Worm (Caenorhabditis elegans) whole organism, L3 larva: ENCODE data around the gene ets-7.

Experiments
- R02D3.7 ChIP-seq: fragments of 150-350 bp; optimal IDR thresholded peaks from 2 replicates; lab custom pipeline; 2014; ENCODE audit warnings: missing biosample characterization, missing genetic modification characterization
- ZK546.5 ChIP-seq: sonication (generic microtip); optimal IDR thresholded peaks from 2 replicates; lab custom pipeline; 2017; ENCODE audit warnings: missing biosample characterization, missing genetic modification characterization
- aly-2 ChIP-seq: fragments of 150-350 bp; optimal IDR thresholded peaks from 2 replicates; lab custom pipeline; 2014; ENCODE audit warnings: missing biosample characterization, missing genetic modification characterization
- ama-1 ChIP-seq: fragments of 150-350 bp; optimal IDR thresholded peaks from 2 replicates; lab custom pipeline; 2018
- ceh-16 ChIP-seq: sonication (generic microtip); optimal IDR thresholded peaks from 2 replicates; lab custom pipeline; 2017; ENCODE audit warnings: missing biosample characterization, missing genetic modification characterization
- ceh-28 ChIP-seq: fragments of 150-350 bp; optimal IDR thresholded peaks from 2 replicates; lab custom pipeline; 2014; ENCODE audit warnings: missing biosample characterization, missing genetic modification reagents, missing genetic modification characterization
- ceh-9 ChIP-seq: sonication (generic microtip); optimal IDR thresholded peaks from 2 replicates; lab custom pipeline; 2018; ENCODE audit warnings: missing biosample characterization, missing genetic modification characterization
- daf-12 ChIP-seq: fragments of 150-350 bp; optimal IDR thresholded peaks from 2 replicates; lab custom pipeline; 2014; ENCODE audit warnings: missing biosample characterization, missing genetic modification reagents, missing genetic modification characterization
- egl-27 ChIP-seq: sonication (generic microtip); optimal IDR thresholded peaks from 4 replicates; lab custom pipeline; 2017; ENCODE audit warnings: missing biosample characterization, missing genetic modification reagents, missing genetic modification characterization
- egl-5 ChIP-seq: fragments of 150-350 bp; optimal IDR thresholded peaks from 2 replicates; lab custom pipeline; 2017; ENCODE audit warnings: missing biosample characterization, missing genetic modification reagents, missing genetic modification characterization, inconsistent platforms
- elt-1 ChIP-seq: fragments of 150-350 bp; optimal IDR thresholded peaks from 2 replicates; lab custom pipeline; 2014; ENCODE audit warnings: missing biosample characterization, missing genetic modification characterization
- elt-2 ChIP-seq: sonication (generic microtip); optimal IDR thresholded peaks from 2 replicates; lab custom pipeline; 2016; ENCODE audit warnings: missing genetic modification reagents, mild to moderate bottlenecking, missing genetic modification characterization, missing compliant biosample characterization
- elt-3 ChIP-seq, 3 experiments: fragments of 150-350 bp in 1 of 3; sonication (generic microtip) in 2 of 3; optimal IDR thresholded peaks; 2 replicates in 2 of 3; 4 replicates in 1 of 3; lab custom pipeline; 2014 to 2017; ENCODE audit warnings: missing biosample characterization in 3 of 3, missing genetic modification characterization in 3 of 3
- eor-1 ChIP-seq, 2 experiments: fragments of 150-350 bp; optimal IDR thresholded peaks; 2 replicates each; lab custom pipeline; 2014 to 2018; ENCODE audit warnings: missing biosample characterization in 2 of 2, missing genetic modification characterization in 2 of 2
- fkh-2 ChIP-seq: fragments of 150-350 bp; optimal IDR thresholded peaks from 2 replicates; lab custom pipeline; 2014; ENCODE audit warnings: missing biosample characterization, missing genetic modification reagents, missing genetic modification characterization
- fos-1 ChIP-seq: fragments of 150-350 bp; optimal IDR thresholded peaks from 2 replicates; lab custom pipeline; 2014; ENCODE audit warnings: missing biosample characterization, missing genetic modification characterization
- hmg-11 ChIP-seq: sonication (generic microtip); optimal IDR thresholded peaks from 2 replicates; lab custom pipeline; 2016; ENCODE audit warnings: missing genetic modification characterization, missing compliant biosample characterization
- jun-1 ChIP-seq: fragments of 150-350 bp; optimal IDR thresholded peaks from 2 replicates; lab custom pipeline; 2014; ENCODE audit warnings: missing biosample characterization, missing genetic modification reagents, missing genetic modification characterization
- lin-15B ChIP-seq: fragments of 150-350 bp; optimal IDR thresholded peaks from 2 replicates; lab custom pipeline; 2014; ENCODE audit warnings: missing biosample characterization, missing genetic modification characterization
- mdl-1 ChIP-seq: fragments of 150-350 bp; optimal IDR thresholded peaks from 2 replicates; lab custom pipeline; 2014; ENCODE audit warnings: missing biosample characterization, missing genetic modification characterization
- mml-1 ChIP-seq: fragments of 150-350 bp; sonication (generic microtip); optimal IDR thresholded peaks from 3 replicates; lab custom pipeline; 2014; ENCODE audit warnings: missing biosample characterization, missing genetic modification characterization
- nhr-12 ChIP-seq: fragments of 150-350 bp; optimal IDR thresholded peaks from 2 replicates; lab custom pipeline; 2014; ENCODE audit warnings: missing biosample characterization, missing genetic modification characterization
- nhr-23 ChIP-seq: fragments of 150-350 bp; optimal IDR thresholded peaks from 2 replicates; lab custom pipeline; 2014; ENCODE audit warnings: missing biosample characterization, missing genetic modification reagents, missing genetic modification characterization
- nhr-237 ChIP-seq: fragments of 150-350 bp; optimal IDR thresholded peaks from 2 replicates; lab custom pipeline; 2014; ENCODE audit warnings: missing biosample characterization, missing genetic modification characterization
- nhr-25 ChIP-seq: sonication (generic microtip); optimal IDR thresholded peaks from 2 replicates; lab custom pipeline; 2017; ENCODE audit warnings: missing biosample characterization, missing genetic modification characterization
- nhr-28 ChIP-seq: fragments of 150-350 bp; optimal IDR thresholded peaks from 2 replicates; lab custom pipeline; 2014; ENCODE audit warnings: missing biosample characterization, missing genetic modification characterization
- nhr-43 ChIP-seq: sonication (generic microtip); optimal IDR thresholded peaks from 2 replicates; lab custom pipeline; 2016; ENCODE audit warnings: mild to moderate bottlenecking, missing genetic modification characterization, missing compliant biosample characterization; ENCODE audit not compliant: poor library complexity, severe bottlenecking
- nhr-67 ChIP-seq: fragments of 150-350 bp; optimal IDR thresholded peaks from 2 replicates; lab custom pipeline; 2014; ENCODE audit warnings: missing biosample characterization, missing genetic modification characterization
- nhr-76 ChIP-seq: fragments of 150-350 bp; sonication (generic microtip); optimal IDR thresholded peaks from 5 replicates; lab custom pipeline; 2014; ENCODE audit warnings: missing biosample characterization, missing genetic modification characterization
- skn-1 ChIP-seq: fragments of 150-350 bp; optimal IDR thresholded peaks from 2 replicates; lab custom pipeline; 2014; ENCODE audit warnings: missing biosample characterization, missing genetic modification characterization
- tbx-2 ChIP-seq: sonication (generic microtip); optimal IDR thresholded peaks from 2 replicates; lab custom pipeline; 2016; ENCODE audit warnings: mild to moderate bottlenecking, missing genetic modification characterization, missing compliant biosample characterization
- unc-39 ChIP-seq: sonication (generic microtip); optimal IDR thresholded peaks from 4 replicates; lab custom pipeline; 2017; ENCODE audit warnings: missing biosample characterization, missing genetic modification characterization
- unc-62 ChIP-seq: fragments of 150-350 bp; sonication (generic microtip); optimal IDR thresholded peaks from 4 replicates; lab custom pipeline; 2014; ENCODE audit warnings: missing biosample characterization, missing genetic modification reagents, missing genetic modification characterization
- zag-1 ChIP-seq: fragments of 150-350 bp; optimal IDR thresholded peaks from 2 replicates; lab custom pipeline; 2014; ENCODE audit warnings: missing biosample characterization, missing genetic modification characterization
- ztf-11 ChIP-seq: fragments of 150-350 bp; optimal IDR thresholded peaks from 2 replicates; lab custom pipeline; 2014; ENCODE audit warnings: missing biosample characterization, missing genetic modification characterization

ets-7 gene

ce11 chrV:7543728-7544127, 14.9 kb downstream of the ets-7 start:
- TF ChIP-seq aly-2 (no peak), nhr-43 (tag; lab: Kevin White, UChicago) (peak; percentile 90), nhr-23 (peak; percentile 91)

- TF ChIP-seq nhr-67 (tag; lab: Kevin White, UChicago) (no peak), hmg-11 (no peak), elt-2 (tag; lab: Kevin White, UChicago) (no peak), egl-5 (tag; lab: Kevin White, UChicago) (no peak), egl-27 (tag; lab: Kevin White, UChicago) (no peak), skn-1 (tag; lab: Kevin White, UChicago) (no peak), nhr-28 (tag; lab: Kevin White, UChicago) (no peak), zag-1 (tag; lab: Kevin White, UChicago) (no peak), lin-15B (tag; lab: Kevin White, UChicago) (no peak), ceh-28 (tag; lab: Kevin White, UChicago) (no peak), unc-39 (tag; lab: Kevin White, UChicago) (no peak), nhr-25 (tag; lab: Kevin White, UChicago) (no peak), nhr-23 (no peak), R02D3.7 (tag; lab: Kevin White, UChicago) (no peak), mdl-1 (tag; lab: Kevin White, UChicago) (no peak), nhr-12 (tag; lab: Kevin White, UChicago) (no peak), fkh-2 (tag; lab: Kevin White, UChicago) (no peak), elt-1 (tag; lab: Kevin White, UChicago) (no peak)
These were observed 19.6 kb downstream of the ets-7 start, which contains the start of gene srh-268 for ce11 chrV:7539015-7539414. TSS of gene srh-268 (plus strand) at chrV:7539315.

DNA sequence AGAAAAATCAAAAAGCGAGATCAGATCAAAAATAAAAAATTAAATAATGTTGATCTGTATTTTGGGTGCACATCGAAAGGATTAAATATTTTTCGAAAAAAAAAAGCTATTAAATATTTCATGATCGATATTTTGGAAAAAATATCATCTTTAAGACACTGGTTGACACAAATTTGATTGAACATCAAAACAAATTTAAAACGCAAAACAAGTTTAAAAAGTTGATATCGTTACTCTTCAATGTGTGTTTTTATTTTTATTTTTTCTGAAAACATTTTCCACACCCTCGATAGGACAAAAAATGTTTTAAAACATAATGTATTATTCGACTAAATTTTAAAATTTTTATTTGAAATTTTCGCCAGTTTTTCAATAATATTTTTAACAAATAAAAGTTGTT, 20.6 kb downstream of the ets-7 start, which contains the start of gene C54F6.12:
Gene C54F6.12, minus strand, starts transcription at position 101 of the 400 bp plus-strand sequence.
- no peak for TF ChIP-seq ceh-16 (tag; lab: Kevin White, UChicago)
- TF ChIP-seq ceh-9 (tag; lab: Kevin White, UChicago): no peak
- TF ChIP-seq eor-1 (tag; optimal IDR thresholded peaks at IDR 0.05; lab: Kevin White, UChicago): no peak
- TF ChIP-seq jun-1: no peak
- no peak for TF ChIP-seq tbx-2 (tag; lab: Kevin White, UChicago)
- no peak for TF ChIP-seq fos-1 (tag; lab: Kevin White, UChicago)
- no peak for TF ChIP-seq fkh-2 (tag; lab: Kevin White, UChicago)
- no peak for TF ChIP-seq nhr-12 (tag; lab: Kevin White, UChicago)
- TF ChIP-seq ama-1: no peak

DNA sequence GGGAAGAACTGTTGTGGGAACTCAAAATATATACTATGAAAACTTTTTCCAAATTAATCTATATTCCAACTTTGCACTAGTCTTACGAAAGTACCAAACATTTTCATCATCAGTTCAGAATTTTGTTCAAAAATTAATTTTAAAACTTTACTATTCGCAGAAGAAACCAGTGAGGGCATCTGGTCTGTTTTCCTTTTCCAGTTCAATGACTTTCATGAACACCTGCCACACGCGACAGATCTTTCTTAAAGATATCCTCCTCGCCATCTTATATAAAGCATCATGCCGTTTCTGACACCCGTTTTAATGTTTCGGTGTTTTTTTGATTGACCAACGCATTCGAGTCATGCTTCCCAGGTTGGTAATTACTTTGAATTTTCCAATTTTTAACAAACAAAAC, 25.6 kb downstream of the ets-7 start, which contains the start of gene C54F6.3:
Gene C54F6.3, plus strand, starts transcription at position 301 of the 400 bp plus-strand sequence.
- TF ChIP-seq ztf-11 (tag; lab: Kevin White, UChicago): no peak
- no peak for TF ChIP-seq daf-12 (tag; lab: Kevin White, UChicago)
- no peak for TF ChIP-seq ceh-28 (tag; lab: Kevin White, UChicago)
- no peak for TF ChIP-seq hmg-11
- TF ChIP-seq mml-1 (tag; lab: Kevin White, UChicago): no peak
- TF ChIP-seq lin-15B (tag; lab: Kevin White, UChicago): no peak
- TF ChIP-seq skn-1 (tag; lab: Kevin White, UChicago): no peak
- TF ChIP-seq aly-2: no peak
- no peak for TF ChIP-seq unc-62 (GFP tag; lab: Kevin White, UChicago)
- no peak for TF ChIP-seq ZK546.5 (tag; lab: Kevin White, UChicago)
- no peak for TF ChIP-seq ama-1

ce11 chrV:7529840-7530239, 28.8 kb downstream of the ets-7 start, which contains the start of gene swt-2:
TSS of gene swt-2 (plus strand) at chrV:7530140.
- TF ChIP-seq nhr-237: no peak
- TF ChIP-seq elt-3 (tag; optimal IDR thresholded peaks at IDR 0.05; lab: Kevin White, UChicago): no peak
- no peak for TF ChIP-seq nhr-25 (tag; lab: Kevin White, UChicago)
- no peak for TF ChIP-seq fos-1 (tag; lab: Kevin White, UChicago)
- no peak for TF ChIP-seq unc-39 (tag; lab: Kevin White, UChicago)
- no peak for TF ChIP-seq nhr-76 (tag; lab: Kevin White, UChicago)
- TF ChIP-seq ZK546.5 (tag; lab: Kevin White, UChicago): no peak
- no peak for TF ChIP-seq eor-1 (tag; optimal IDR thresholded peaks at IDR 0.05; lab: Kevin White, UChicago)
- no peak for TF ChIP-seq ama-1
- TF ChIP-seq hmg-11: no peak
- no peak for TF ChIP-seq nhr-23
- TF ChIP-seq nhr-12 (tag; lab: Kevin White, UChicago): no peak
